Worm (Caenorhabditis elegans): ENCODE data around the gene T25B6.3.

- no peak for TF ChIP-seq F49E8.2 (tag; optimal IDR thresholded peaks at IDR 0.05; ENCODE audit: borderline replicate concordance)
- TF ChIP-seq pqm-1 (tag; optimal IDR thresholded peaks at IDR 0.05), result no peak
- TF ChIP-seq pha-4 (GFP tag; IDR thresholded peaks at IDR 0.05), result no peak
- TF ChIP-seq pha-4 (tag; optimal IDR thresholded peaks at IDR 0.05), result no peak
- TF ChIP-seq ceh-82 (tag; optimal IDR thresholded peaks at IDR 0.05), result no peak
- TF ChIP-seq lin-29 (GFP tag; IDR thresholded peaks at IDR 0.05), result no peak
- TF ChIP-seq skn-1 (tag; optimal IDR thresholded peaks at IDR 0.05), result no peak
- no peak for TF ChIP-seq ces-1 (GFP tag; optimal IDR thresholded peaks at IDR 0.05)
These were observed 4.6 kb upstream of the T25B6.3 start, which contains the start of gene T25B6.6 for ce11 chrX:9022779-9023178.
